Worm (Caenorhabditis elegans): Measurements from ENCODE around the gene F42A10.7.

ce11 chrIII:6215476-6215875 lies 37.0 kb upstream of the F42A10.7 start, which contains the start of gene C23G10.11:
- no peak for TF ChIP-seq ama-1 (optimal IDR thresholded peaks at IDR 0.05)
- TF ChIP-seq tbx-37 (GFP tag; conservative IDR thresholded peaks at IDR 0.05): no peak
- no peak for TF ChIP-seq ceh-13 (GFP tag; optimal IDR thresholded peaks at IDR 0.05)
- no peak for TF ChIP-seq hnd-1 (tag; optimal IDR thresholded peaks at IDR 0.05)
- no peak for TF ChIP-seq tra-4 (tag; optimal IDR thresholded peaks at IDR 0.05)
- TF ChIP-seq aly-1 (tag; optimal IDR thresholded peaks at IDR 0.05): no peak
- TF ChIP-seq scrt-1 (GFP tag; IDR thresholded peaks at IDR 0.05): no peak
- TF ChIP-seq sea-1 (GFP tag; conservative IDR thresholded peaks at IDR 0.05): no peak
- TF ChIP-seq hmg-4 (GFP tag; optimal IDR thresholded peaks at IDR 0.05): no peak
- no peak for TF ChIP-seq pes-1 (GFP tag; IDR thresholded peaks at IDR 0.05)
- TF ChIP-seq flt-1 (GFP tag; IDR thresholded peaks at IDR 0.05): no peak
- TF ChIP-seq B0310.2 (tag; optimal IDR thresholded peaks at IDR 0.05): no peak
- no peak for TF ChIP-seq F13C5.2 (tag; optimal IDR thresholded peaks at IDR 0.05)
- no peak for TF ChIP-seq hmbx-1 (tag; optimal IDR thresholded peaks at IDR 0.05)
